Fruit fly (Drosophila melanogaster) whole organism: Measurements from ENCODE around the gene Cftr.

ENCODE experiments used
- CG8478 ChIP-seq: fragments of >200 bp; optimal IDR thresholded peaks from 2 replicates; lab custom pipeline; 2018; ENCODE audit warnings: inconsistent platforms
- Dll ChIP-seq: fragments of >200 bp; optimal IDR thresholded peaks from 2 replicates; lab custom pipeline; 2017
- EcR ChIP-seq, 2 experiments: fragments of >200 bp; optimal IDR thresholded peaks; 2 replicates each; lab custom pipeline; 2017; ENCODE audit warnings: missing biosample characterization in 2 of 2, missing genetic modification characterization in 2 of 2, missing genetic modification reagents in 2 of 2
- pan ChIP-seq: fragments of >200 bp; optimal IDR thresholded peaks from 2 replicates; lab custom pipeline; 2017
- psq ChIP-seq: fragments of >200 bp; optimal IDR thresholded peaks from 2 replicates; lab custom pipeline; 2017
- usp ChIP-seq: fragments of >200 bp; optimal IDR thresholded peaks from 2 replicates; lab custom pipeline; 2017; ENCODE audit warnings: missing biosample characterization, missing genetic modification characterization, mixed read lengths

Gene Cftr

DNA sequence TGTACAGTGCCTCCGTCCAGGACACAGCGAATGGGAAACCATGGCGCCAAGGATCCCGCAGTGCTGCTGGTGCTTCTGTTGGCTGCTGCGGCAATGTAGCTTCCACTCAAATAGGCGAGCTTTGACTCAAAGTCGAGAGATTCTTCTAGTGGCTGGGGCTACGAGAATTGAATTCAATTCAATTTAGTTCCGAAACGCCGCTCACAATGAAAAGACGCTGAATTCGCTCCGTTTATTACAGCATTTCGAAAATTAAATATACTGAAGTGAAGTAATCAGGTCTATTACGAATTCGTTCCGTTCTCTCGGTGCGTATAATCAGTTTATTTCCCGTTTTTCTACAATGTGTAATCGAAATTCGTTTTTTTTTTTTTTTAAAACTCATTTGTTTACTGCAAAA lies 5.1 kb upstream of the Cftr start:
- no peak for TF ChIP-seq CG8478 (lab: Kevin White, UChicago)
- no peak for TF ChIP-seq Dll (lab: Kevin White, UChicago)
- no peak for TF ChIP-seq psq (lab: Kevin White, UChicago)
- TF ChIP-seq usp (GFP tag; lab: Kevin White, UChicago) = no peak
- TF ChIP-seq EcR (GFP tag; optimal IDR thresholded peaks at IDR 0.05; lab: Kevin White, UChicago) = no peak
- no peak for TF ChIP-seq pan (lab: Kevin White, UChicago)

DNA sequence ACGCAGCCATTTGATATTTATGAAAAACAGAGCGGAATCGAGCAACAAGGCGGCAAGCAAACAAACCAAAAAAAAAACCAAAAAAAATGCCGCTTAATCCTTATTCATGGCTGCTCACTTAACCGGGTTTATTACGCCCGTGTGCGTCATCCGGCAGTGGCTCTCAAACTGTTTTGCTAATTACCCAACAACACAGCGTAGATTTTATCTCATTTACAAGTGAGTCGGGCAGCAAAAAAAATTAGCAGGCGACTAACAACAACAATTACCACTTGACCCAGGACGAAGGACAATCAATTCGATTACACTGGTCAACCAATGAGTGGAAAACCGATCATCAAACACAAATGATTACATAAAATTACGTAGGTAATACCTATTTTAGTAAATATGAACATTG lies 4.5 kb upstream of the Cftr start:
- TF ChIP-seq EcR (GFP tag; optimal IDR thresholded peaks at IDR 0.05; lab: Kevin White, UChicago) = no peak
- no peak for TF ChIP-seq psq (lab: Kevin White, UChicago)
- TF ChIP-seq CG8478 (lab: Kevin White, UChicago) = no peak
- no peak for TF ChIP-seq Dll (lab: Kevin White, UChicago)
- no peak for TF ChIP-seq pan (lab: Kevin White, UChicago)
- no peak for TF ChIP-seq usp (GFP tag; lab: Kevin White, UChicago)

DNA sequence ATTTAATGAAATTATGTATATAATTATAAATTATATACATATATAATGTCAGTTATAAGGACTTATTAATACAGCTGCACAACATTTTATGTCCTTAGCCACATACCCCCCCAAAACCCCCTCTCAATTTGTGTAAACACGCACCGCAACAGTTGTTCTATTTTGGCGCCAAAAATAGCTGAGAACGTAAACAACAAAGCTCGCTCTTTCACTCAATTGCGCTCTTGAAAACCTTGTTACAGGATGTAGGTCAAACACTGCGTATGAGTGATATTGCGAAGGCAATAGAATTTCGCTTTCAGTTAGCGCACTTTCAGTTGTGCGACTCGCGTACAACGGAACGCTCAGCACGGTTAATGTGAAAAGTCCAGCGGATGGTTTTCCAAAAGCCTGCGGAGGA lies 674 bp upstream of the Cftr start, which contains the start of gene Esyt2:
Gene Esyt2, plus strand, starts transcription at position 332 of the 400 bp plus-strand sequence.
- TF ChIP-seq psq (lab: Kevin White, UChicago) (no peak), pan (lab: Kevin White, UChicago) (no peak), CG8478 (lab: Kevin White, UChicago) (no peak), EcR (GFP tag; optimal IDR thresholded peaks at IDR 0.05; lab: Kevin White, UChicago) (no peak), Dll (lab: Kevin White, UChicago) (no peak), usp (GFP tag; lab: Kevin White, UChicago) (no peak)

DNA sequence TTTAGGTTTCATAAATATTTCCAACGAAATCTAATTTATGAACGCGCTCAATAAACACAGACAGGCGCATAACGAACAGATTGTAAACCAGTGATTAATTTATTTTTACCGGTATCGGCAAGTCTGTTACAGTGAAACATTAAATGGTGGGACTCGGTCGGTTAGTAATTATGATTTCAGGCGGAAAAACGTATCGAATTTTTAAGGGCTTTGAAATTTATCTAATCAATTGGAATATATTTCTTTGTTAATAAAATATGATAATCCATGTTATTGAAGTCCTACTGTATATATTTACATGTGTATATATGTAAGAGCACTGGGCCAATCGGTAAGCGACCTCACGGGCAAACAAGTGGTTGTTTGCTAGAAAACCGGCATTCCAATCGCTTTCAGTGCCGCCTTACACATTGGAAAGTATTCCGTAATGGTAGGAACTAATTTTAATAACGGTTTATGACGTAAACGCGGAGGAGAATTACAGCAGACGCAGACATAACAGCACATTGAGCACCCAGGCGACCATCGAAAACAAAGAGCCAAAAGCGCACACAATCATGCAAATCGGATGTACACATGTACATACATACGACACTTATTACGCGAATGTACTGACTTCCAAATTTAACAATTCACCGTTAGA lies 560 bp downstream of the Cftr start:
- TF ChIP-seq EcR (GFP tag; optimal IDR thresholded peaks at IDR 0.05; lab: Kevin White, UChicago) (no peak), pan (lab: Kevin White, UChicago) (no peak), usp (GFP tag; lab: Kevin White, UChicago) (no peak), CG8478 (lab: Kevin White, UChicago) (no peak)

DNA sequence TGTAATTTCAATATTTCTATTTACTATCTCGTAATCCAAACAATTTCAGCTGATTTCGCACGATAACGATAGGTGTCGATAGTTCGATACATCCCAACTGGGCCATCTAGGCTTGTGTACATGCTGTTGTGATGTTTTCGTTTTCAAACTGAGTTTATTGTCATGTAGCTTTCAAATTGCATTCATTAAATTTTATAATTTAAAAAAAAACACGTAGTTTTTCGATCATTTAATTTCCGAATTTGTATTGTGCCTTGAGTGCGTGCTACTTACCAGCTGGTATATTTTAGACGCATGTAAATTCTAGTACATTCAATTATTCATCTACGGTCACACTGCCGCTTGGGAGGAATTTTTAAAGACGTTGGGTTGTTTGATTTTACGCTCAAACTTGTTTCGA lies 13.4 kb downstream of the Cftr start, which contains the start of the genes CG13623 and ana1:
Gene CG13623, minus strand, starts transcription at position 231 of the 400 bp plus-strand sequence.
Gene ana1, plus strand, starts transcription at position 249 of the 400 bp plus-strand sequence.
- TF ChIP-seq pan (lab: Kevin White, UChicago) (no peak), usp (GFP tag; lab: Kevin White, UChicago) (no peak), EcR (GFP tag; optimal IDR thresholded peaks at IDR 0.05; lab: Kevin White, UChicago) (no peak), Dll (lab: Kevin White, UChicago) (no peak), psq (lab: Kevin White, UChicago) (no peak), CG8478 (lab: Kevin White, UChicago) (no peak)

DNA sequence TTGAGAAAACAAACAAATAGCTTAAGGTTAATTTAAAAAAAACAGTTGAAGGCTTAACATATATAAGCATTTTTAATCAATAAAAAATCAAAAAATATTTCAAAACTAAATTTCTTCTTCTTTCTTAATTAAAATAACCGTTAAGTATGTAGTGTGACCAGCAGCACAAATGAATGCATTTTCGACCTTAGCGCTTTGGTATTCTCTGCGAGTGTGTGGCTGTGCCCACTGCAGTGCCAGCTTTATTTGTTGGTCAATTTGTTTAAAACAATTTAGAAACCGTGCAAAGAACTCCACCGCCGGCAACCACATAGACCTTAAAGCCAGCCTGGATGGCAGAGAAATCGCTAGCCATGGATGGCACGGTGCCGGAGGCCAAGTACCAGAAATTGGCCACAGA lies 15.9 kb downstream of the Cftr start, which contains the start of gene CG6607:
Gene CG6607, plus strand, starts transcription at position 203 of the 400 bp plus-strand sequence.
- no peak for TF ChIP-seq CG8478 (lab: Kevin White, UChicago)
- TF ChIP-seq EcR (GFP tag; optimal IDR thresholded peaks at IDR 0.05; lab: Kevin White, UChicago) = no peak
- TF ChIP-seq psq (lab: Kevin White, UChicago) = no peak
- no peak for TF ChIP-seq usp (GFP tag; lab: Kevin White, UChicago)
- no peak for TF ChIP-seq Dll (lab: Kevin White, UChicago)
- TF ChIP-seq pan (lab: Kevin White, UChicago) = no peak

DNA sequence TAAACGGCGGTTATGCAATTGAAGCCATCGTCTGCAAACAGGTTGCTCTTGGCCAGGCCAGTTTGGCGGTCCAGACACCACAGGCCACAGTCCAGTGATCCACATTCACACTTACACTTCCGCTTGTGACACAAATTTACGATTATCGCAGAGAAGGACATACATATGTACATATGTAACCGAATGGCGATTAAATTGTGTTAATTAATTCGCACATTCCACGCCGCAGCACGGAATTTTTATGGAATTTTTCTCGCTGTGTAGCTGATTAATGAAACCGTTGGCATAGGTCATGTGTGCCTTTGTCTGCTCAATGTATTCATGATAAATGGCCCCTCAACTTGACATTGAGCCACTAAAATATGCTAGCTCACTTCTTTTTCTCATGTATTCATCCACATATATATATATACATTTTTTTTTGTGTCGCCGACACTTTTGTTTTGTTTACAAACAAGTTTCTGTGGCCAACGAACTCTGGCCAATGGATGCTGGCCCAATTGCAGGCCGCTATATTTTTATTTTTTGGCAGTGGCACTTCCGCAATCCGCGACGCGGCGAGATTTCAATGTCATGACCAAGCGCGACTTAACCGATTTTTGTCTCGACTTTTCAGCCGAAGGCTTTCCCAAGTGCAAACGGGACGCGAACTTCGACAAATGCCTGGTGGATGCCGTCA lies 17.6 kb downstream of the Cftr start:
- TF ChIP-seq EcR (GFP tag; optimal IDR thresholded peaks at IDR 0.05; lab: Kevin White, UChicago) (no peak), usp (GFP tag; lab: Kevin White, UChicago) (no peak)

DNA sequence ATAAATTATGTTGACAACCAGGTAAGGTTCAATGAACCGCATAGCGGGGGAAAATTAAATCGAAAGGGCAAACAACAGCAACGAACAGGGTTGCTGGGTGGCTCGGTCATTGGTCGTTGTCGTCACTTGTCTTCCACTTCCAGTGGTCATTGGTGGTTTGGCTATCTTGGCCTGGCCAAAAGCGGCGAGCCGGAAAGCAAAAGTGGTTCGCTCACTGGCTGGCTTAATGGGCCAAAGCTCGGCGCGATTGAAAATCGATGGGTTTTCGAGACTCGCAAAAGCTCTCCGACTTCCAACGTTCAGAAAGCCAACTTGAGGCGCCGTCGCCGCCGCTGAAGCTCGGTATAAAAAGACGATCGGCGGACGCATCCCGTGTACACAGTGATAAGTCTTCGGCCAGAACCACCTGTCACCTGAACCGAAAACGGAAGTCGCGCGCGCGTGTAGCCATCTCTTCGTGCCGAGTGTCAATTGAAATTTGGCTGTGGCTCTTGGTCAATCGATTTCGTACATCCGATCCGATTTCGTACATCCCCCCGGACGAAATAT lies 19.2 kb downstream of the Cftr start, which contains the start of gene Jhbp12:
Gene Jhbp12, plus strand, starts transcription at position 369 of the 549 bp plus-strand sequence.
- TF ChIP-seq CG8478 (lab: Kevin White, UChicago) (no peak), Dll (lab: Kevin White, UChicago) (no peak), pan (lab: Kevin White, UChicago) (no peak), usp (GFP tag; lab: Kevin White, UChicago) (no peak), psq (lab: Kevin White, UChicago) (no peak), EcR (GFP tag; optimal IDR thresholded peaks at IDR 0.05; lab: Kevin White, UChicago) (no peak)

DNA sequence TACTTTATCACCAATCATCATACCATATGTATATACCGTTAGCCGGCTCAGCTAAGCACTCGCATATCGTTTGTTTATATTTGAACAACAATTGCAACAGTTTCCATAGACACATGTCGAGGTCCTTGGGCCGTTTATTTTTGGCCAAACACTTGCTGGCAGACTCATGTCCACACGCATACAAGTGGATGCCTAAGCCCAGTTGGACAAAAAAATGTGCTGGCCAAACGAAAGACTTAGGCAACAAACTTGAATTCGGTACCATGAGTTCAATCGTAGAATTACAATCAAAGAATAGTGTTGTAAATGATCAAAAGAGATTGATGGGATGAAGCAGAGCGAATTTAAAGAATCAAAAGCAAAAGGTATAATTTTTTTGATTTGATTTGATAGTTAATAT lies 20.1 kb downstream of the Cftr start, which contains the start of gene CG13622:
Gene CG13622, minus strand, starts transcription at position 101 of the 400 bp plus-strand sequence.
- TF ChIP-seq Dll (lab: Kevin White, UChicago) (no peak), psq (lab: Kevin White, UChicago) (no peak), pan (lab: Kevin White, UChicago) (no peak), CG8478 (lab: Kevin White, UChicago) (no peak), EcR (GFP tag; optimal IDR thresholded peaks at IDR 0.05; lab: Kevin White, UChicago) (no peak), usp (GFP tag; lab: Kevin White, UChicago) (no peak)

DNA sequence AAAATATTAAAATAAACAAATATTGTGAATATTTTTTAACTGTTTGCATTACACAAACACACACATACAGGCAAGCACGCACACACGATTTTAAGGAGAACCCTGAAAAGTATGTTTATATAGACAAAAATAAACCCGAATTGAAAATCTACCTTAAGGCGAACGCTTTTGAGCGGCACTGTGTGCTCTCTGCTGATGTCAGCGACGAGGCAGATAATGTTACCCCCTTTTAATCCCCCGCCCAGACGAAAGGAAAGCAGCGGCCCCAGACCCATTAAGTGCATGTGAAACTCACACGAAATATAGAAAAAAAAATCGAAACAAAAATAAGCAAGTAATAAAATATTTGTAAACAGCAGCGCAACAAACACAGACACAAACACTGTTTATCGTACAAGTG lies 22.4 kb downstream of the Cftr start:
- TF ChIP-seq CG8478 (lab: Kevin White, UChicago) = no peak
- TF ChIP-seq pan (lab: Kevin White, UChicago) = no peak
- no peak for TF ChIP-seq psq (lab: Kevin White, UChicago)
- no peak for TF ChIP-seq usp (GFP tag; lab: Kevin White, UChicago)
- TF ChIP-seq EcR (GFP tag; optimal IDR thresholded peaks at IDR 0.05; lab: Kevin White, UChicago) = no peak
- no peak for TF ChIP-seq Dll (lab: Kevin White, UChicago)

DNA sequence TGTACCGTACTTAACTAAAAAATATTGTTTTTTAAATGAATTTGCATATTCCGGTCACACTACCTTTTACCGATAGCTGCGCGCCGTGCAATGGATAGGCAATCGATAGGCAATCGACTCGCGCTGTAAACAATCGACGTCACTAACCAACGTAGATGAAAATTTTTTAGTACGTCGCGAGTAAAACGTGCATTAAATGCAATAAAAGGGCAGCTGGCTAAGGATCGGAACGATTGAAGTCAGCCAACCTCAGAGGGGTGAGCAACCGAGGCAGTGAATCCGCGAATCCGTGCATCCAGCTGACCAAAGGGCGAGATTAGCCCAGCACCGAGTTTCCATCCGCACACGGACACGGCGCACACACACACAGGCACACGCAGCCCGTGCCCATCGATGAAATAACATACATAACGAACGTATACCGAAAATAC lies 25.5 kb downstream of the Cftr start, which contains the start of gene Pp1alpha-96A:
Gene Pp1alpha-96A, plus strand, starts transcription at position 121 of the 431 bp plus-strand sequence.
- TF ChIP-seq usp (GFP tag; lab: Kevin White, UChicago) = no peak
- TF ChIP-seq Dll (lab: Kevin White, UChicago) = no peak
- TF ChIP-seq pan (lab: Kevin White, UChicago) = no peak
- no peak for TF ChIP-seq EcR (GFP tag; optimal IDR thresholded peaks at IDR 0.05; lab: Kevin White, UChicago)
- TF ChIP-seq psq (lab: Kevin White, UChicago) = no peak
- TF ChIP-seq CG8478 (lab: Kevin White, UChicago) = no peak
